Worm (Caenorhabditis elegans) whole organism, L1 larva: ENCODE results near the gene bmk-1.

ENCODE experiments used
- C16A3.4 ChIP-seq: fragments of 150-350 bp; optimal IDR thresholded peaks from 2 replicates; lab custom pipeline; 2014; ENCODE audit warnings: missing biosample characterization, missing genetic modification characterization
- aha-1 ChIP-seq: fragments of 150-350 bp; optimal IDR thresholded peaks from 2 replicates; lab custom pipeline; 2014; ENCODE audit warnings: missing biosample characterization, missing genetic modification characterization
- ama-1 ChIP-seq: fragments of 150-350 bp; optimal IDR thresholded peaks from 2 replicates; lab custom pipeline; 2014
- blmp-1 ChIP-seq: fragments of 150-350 bp; optimal IDR thresholded peaks from 2 replicates; lab custom pipeline; 2014; ENCODE audit warnings: missing biosample characterization, missing genetic modification characterization
- dpl-1 ChIP-seq, 3 experiments: fragments of 150-350 bp in 2 of 3; sonication (generic microtip) in 1 of 3; optimal IDR thresholded peaks; 2 replicates each; lab custom pipeline; 2014 to 2017; ENCODE audit warnings: missing biosample characterization in 3 of 3, missing genetic modification characterization in 3 of 3, missing genetic modification reagents in 3 of 3
- efl-1 ChIP-seq, 4 experiments: fragments of 150-350 bp; optimal IDR thresholded peaks in 3 of 4; peaks in 1 of 4; 1 replicate in 1 of 4; 2 replicates in 3 of 4; lab custom pipeline; 2014; ENCODE audit warnings: missing biosample characterization in 2 of 4, missing genetic modification characterization in 2 of 4, missing genetic modification reagents in 2 of 4
- efl-3 ChIP-seq: fragments of 200-800 bp; sonication (Bioruptor generic); optimal IDR thresholded peaks from 2 replicates; lab custom pipeline; 2018; ENCODE audit warnings: mild to moderate bottlenecking, missing genetic modification characterization, missing compliant biosample characterization
- egl-13 ChIP-seq: sonication (generic microtip); optimal IDR thresholded peaks from 2 replicates; lab custom pipeline; 2016; ENCODE audit warnings: missing genotype, missing genetic modification reagents, missing genetic modification characterization, missing compliant biosample characterization
- egl-27 ChIP-seq, 2 experiments: fragments of 150-350 bp in 1 of 2; sonication (generic microtip); optimal IDR thresholded peaks; 3 replicates each; lab custom pipeline; 2017 to 2018; ENCODE audit warnings: missing biosample characterization in 2 of 2, missing genetic modification characterization in 2 of 2, missing genetic modification reagents in 2 of 2
- elt-2 ChIP-seq: sonication (generic microtip); optimal IDR thresholded peaks from 2 replicates; lab custom pipeline; 2016; ENCODE audit warnings: missing genetic modification characterization, mild to moderate bottlenecking, inconsistent platforms, missing compliant biosample characterization, missing genetic modification reagents
- elt-3 ChIP-seq, 6 experiments: fragments of 150-350 bp in 1 of 6; sonication (generic microtip); optimal IDR thresholded peaks; 2 replicates each; lab custom pipeline; 2017 to 2018; ENCODE audit warnings: missing biosample characterization in 6 of 6, missing genetic modification characterization in 6 of 6, inconsistent platforms in 1 of 6
- fkh-10 ChIP-seq: sonication (generic microtip); optimal IDR thresholded peaks from 2 replicates; lab custom pipeline; 2017; ENCODE audit warnings: missing biosample characterization, missing genetic modification reagents, missing genetic modification characterization
- hlh-17 ChIP-seq: fragments of 200-800 bp; sonication (Bioruptor generic); optimal IDR thresholded peaks from 2 replicates; lab custom pipeline; 2018; ENCODE audit warnings: missing genetic modification characterization, mild to moderate bottlenecking, missing compliant biosample characterization, moderate library complexity, borderline replicate concordance
- hlh-4 ChIP-seq: sonication (generic microtip); optimal IDR thresholded peaks from 2 replicates; lab custom pipeline; 2016; ENCODE audit warnings: mild to moderate bottlenecking, missing genetic modification characterization, missing compliant biosample characterization
- lin-35 ChIP-seq, 2 experiments: fragments of 150-350 bp; optimal IDR thresholded peaks; 2 replicates each; lab custom pipeline; 2014; ENCODE audit warnings: missing biosample characterization in 2 of 2, missing genetic modification characterization in 2 of 2, missing genetic modification reagents in 2 of 2
- lir-3 ChIP-seq: sonication (generic microtip); optimal IDR thresholded peaks from 2 replicates; lab custom pipeline; 2016; ENCODE audit warnings: mild to moderate bottlenecking, missing genetic modification characterization, moderate library complexity, missing compliant biosample characterization; ENCODE audit not compliant: poor library complexity
- lsy-2 ChIP-seq, 2 experiments: fragments of 150-350 bp; optimal IDR thresholded peaks; 2 replicates each; lab custom pipeline; 2014; ENCODE audit warnings: missing biosample characterization in 2 of 2, missing genetic modification characterization in 2 of 2
- mdl-1 ChIP-seq, 2 experiments: fragments of 150-350 bp; optimal IDR thresholded peaks; 2 replicates each; lab custom pipeline; 2014 to 2017; ENCODE audit warnings: missing biosample characterization in 2 of 2, missing genetic modification characterization in 2 of 2, inconsistent platforms in 1 of 2
- mef-2 ChIP-seq: fragments of 150-350 bp; optimal IDR thresholded peaks from 2 replicates; lab custom pipeline; 2014; ENCODE audit warnings: missing biosample characterization, missing genetic modification characterization
- nhr-12 ChIP-seq: sonication (generic microtip); optimal IDR thresholded peaks from 2 replicates; lab custom pipeline; 2017; ENCODE audit warnings: missing biosample characterization, missing genetic modification characterization
- nhr-28 ChIP-seq: fragments of 150-350 bp; optimal IDR thresholded peaks from 2 replicates; lab custom pipeline; 2014; ENCODE audit warnings: missing biosample characterization, missing genetic modification characterization
- nhr-47 ChIP-seq: sonication (generic microtip); optimal IDR thresholded peaks from 2 replicates; lab custom pipeline; 2016; ENCODE audit warnings: mild to moderate bottlenecking, missing genetic modification characterization, moderate library complexity, missing compliant biosample characterization
- nhr-71 ChIP-seq: sonication (generic microtip); optimal IDR thresholded peaks from 2 replicates; lab custom pipeline; 2016; ENCODE audit warnings: mild to moderate bottlenecking, missing genetic modification characterization, moderate library complexity, missing compliant biosample characterization
- nhr-85 ChIP-seq: sonication (generic microtip); peaks from one replicate; lab custom pipeline; 2016; ENCODE audit warnings: missing genetic modification characterization, inconsistent platforms, missing compliant biosample characterization
- nhr-90 ChIP-seq: sonication (generic microtip); optimal IDR thresholded peaks from 2 replicates; lab custom pipeline; 2016; ENCODE audit warnings: mild to moderate bottlenecking, missing genetic modification characterization, missing compliant biosample characterization; ENCODE audit not compliant: poor library complexity
- pax-3 ChIP-seq: fragments of 200-800 bp; sonication (Bioruptor generic); optimal IDR thresholded peaks from 2 replicates; lab custom pipeline; 2018; ENCODE audit warnings: mild to moderate bottlenecking, missing genetic modification characterization, moderate library complexity, missing compliant biosample characterization
- pqm-1 ChIP-seq: sonication (generic microtip); optimal IDR thresholded peaks from 3 replicates; lab custom pipeline; 2017; ENCODE audit warnings: missing biosample characterization, missing genetic modification characterization
- skn-1 ChIP-seq: fragments of 150-350 bp; optimal IDR thresholded peaks from 2 replicates; lab custom pipeline; 2014; ENCODE audit warnings: missing biosample characterization, missing genetic modification characterization
- snpc-4 ChIP-seq: fragments of 150-350 bp; optimal IDR thresholded peaks from 2 replicates; lab custom pipeline; 2014; ENCODE audit warnings: missing biosample characterization, missing genetic modification characterization
- snu-23 ChIP-seq: sonication (generic microtip); optimal IDR thresholded peaks from 2 replicates; lab custom pipeline; 2016; ENCODE audit warnings: missing genetic modification characterization, missing compliant biosample characterization
- sox-4 ChIP-seq: sonication (generic microtip); optimal IDR thresholded peaks from 2 replicates; lab custom pipeline; 2016; ENCODE audit warnings: missing genetic modification characterization, missing compliant biosample characterization
- swsn-7 ChIP-seq: sonication (generic microtip); optimal IDR thresholded peaks from 2 replicates; lab custom pipeline; 2016; ENCODE audit warnings: missing genetic modification characterization, missing compliant biosample characterization
- unc-86 ChIP-seq: sonication (generic microtip); optimal IDR thresholded peaks from 2 replicates; lab custom pipeline; 2016; ENCODE audit warnings: missing genetic modification characterization, missing compliant biosample characterization
- unc-98 ChIP-seq: fragments of 200-800 bp; sonication (Bioruptor generic); IDR thresholded peaks from 2 replicates; pipeline ENCODE4 v1.3.6; 2022; ENCODE audit warnings: missing genetic modification characterization, missing compliant biosample characterization

Gene bmk-1

DNA sequence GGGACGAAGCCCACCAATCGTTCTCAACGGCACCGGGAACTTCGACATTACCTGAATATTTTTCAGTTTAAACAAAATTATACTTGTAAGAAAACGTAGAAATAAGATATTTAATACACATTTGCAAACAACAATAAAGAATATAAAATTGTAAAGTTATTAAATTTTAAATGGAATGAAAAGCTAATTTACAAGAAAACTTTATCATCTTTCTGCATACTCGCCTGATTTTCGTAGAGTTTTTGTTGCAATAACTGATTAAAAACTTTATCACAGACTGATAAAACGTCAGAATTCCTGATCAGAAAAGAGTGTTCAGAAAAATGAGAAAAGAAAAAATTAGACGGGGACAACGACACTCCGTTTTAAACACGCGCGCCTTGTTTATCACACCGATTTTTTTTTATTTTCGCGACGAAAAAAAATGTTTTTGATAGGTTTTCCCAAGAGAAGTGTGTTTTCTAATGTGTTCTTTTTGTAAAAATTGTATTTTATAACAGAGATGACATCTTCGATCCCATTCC lies 9.5 kb downstream of the bmk-1 start, which contains the start of the genes dlat-1 and fntb-1:
Gene dlat-1 (minus strand): TSS at position 51 of the 524 bp plus-strand sequence.
Gene fntb-1 (plus strand): TSS at position 412 of the 524 bp plus-strand sequence.
- TF ChIP-seq nhr-90 (tag; lab: Kevin White, UChicago): no peak
- no peak for TF ChIP-seq egl-13 (tag; lab: Kevin White, UChicago)
- TF ChIP-seq blmp-1 (tag; lab: Kevin White, UChicago): no peak
- peak; percentile 18 for TF ChIP-seq snu-23 (GFP tag; lab: Kevin White, UChicago)
- peak; percentile 12 to 25 for TF ChIP-seq efl-1 (optimal IDR thresholded peaks at IDR 0.05; lab: Kevin White, UChicago)
- TF ChIP-seq efl-1 (GFP tag; optimal IDR thresholded peaks at IDR 0.05 in 1 of 2; lab: Kevin White, UChicago): peak; percentile 20 to 90
- TF ChIP-seq unc-86 (tag; lab: Kevin White, UChicago): no peak
- TF ChIP-seq swsn-7: no peak
- TF ChIP-seq lin-35 (GFP tag; optimal IDR thresholded peaks at IDR 0.05; lab: Kevin White, UChicago): peak in 1 of 2 experiments; percentile 29
- TF ChIP-seq lsy-2 (tag; optimal IDR thresholded peaks at IDR 0.05; lab: Kevin White, UChicago): peak in 1 of 2 experiments; percentile 27
- no peak for TF ChIP-seq efl-3 (GFP tag; lab: Kevin White, UChicago)
- no peak for TF ChIP-seq C16A3.4
- no peak for TF ChIP-seq sox-4 (tag; lab: Kevin White, UChicago)
- TF ChIP-seq mef-2 (tag; lab: Kevin White, UChicago): no peak
- peak in 1 of 6 experiments; percentile 9 for TF ChIP-seq elt-3 (tag; optimal IDR thresholded peaks at IDR 0.05; lab: Kevin White, UChicago)
- peak; percentile 70 for TF ChIP-seq elt-2
- TF ChIP-seq nhr-71 (tag; lab: Kevin White, UChicago): peak; percentile 29
- no peak for TF ChIP-seq nhr-12 (tag; lab: Kevin White, UChicago)
- peak; percentile 13 for TF ChIP-seq pqm-1 (tag; lab: Kevin White, UChicago)
- no peak for TF ChIP-seq unc-98 (GFP tag; lab: Robert Waterston, UW)
- TF ChIP-seq ama-1 (lab: Kevin White, UChicago): peak; percentile 31
- TF ChIP-seq pax-3 (tag; lab: Kevin White, UChicago): no peak
- TF ChIP-seq egl-27 (tag; optimal IDR thresholded peaks at IDR 0.05; lab: Kevin White, UChicago): no peak
- TF ChIP-seq dpl-1 (GFP tag; optimal IDR thresholded peaks at IDR 0.05; lab: Kevin White, UChicago): peak in 2 of 3 experiments; percentile 4 to 32
- no peak for TF ChIP-seq snpc-4 (tag; lab: Kevin White, UChicago)

ce11 chrV:14446453-14446852 lies 10.3 kb downstream of the bmk-1 start:
- no peak for TF ChIP-seq nhr-28 (tag; lab: Kevin White, UChicago)
- TF ChIP-seq hlh-17 (GFP tag; lab: Kevin White, UChicago): no peak
- no peak for TF ChIP-seq skn-1 (tag; lab: Kevin White, UChicago)

- TF ChIP-seq nhr-12 (tag; lab: Kevin White, UChicago) (no peak), aha-1 (tag; lab: Kevin White, UChicago) (no peak), efl-1 (optimal IDR thresholded peaks at IDR 0.05; lab: Kevin White, UChicago) (no peak), efl-1 (GFP tag; optimal IDR thresholded peaks at IDR 0.05 in 1 of 2; lab: Kevin White, UChicago) (peak in 1 of 2 experiments; percentile 36), nhr-47 (no peak), hlh-4 (tag; lab: Kevin White, UChicago) (no peak)
These were observed 15.9 kb downstream of the bmk-1 start, which contains the start of gene F23B12.4 for ce11 chrV:14440841-14441240. Gene F23B12.4 (plus strand): TSS chrV:14441141.

- TF ChIP-seq lir-3: no peak
- TF ChIP-seq fkh-10 (GFP tag; lab: Kevin White, UChicago): no peak
- TF ChIP-seq mdl-1 (tag; optimal IDR thresholded peaks at IDR 0.05; lab: Kevin White, UChicago): no peak
- TF ChIP-seq elt-3 (tag; optimal IDR thresholded peaks at IDR 0.05; lab: Kevin White, UChicago): peak in 1 of 6 experiments; percentile 8
- no peak for TF ChIP-seq hlh-17 (GFP tag; lab: Kevin White, UChicago)
- no peak for TF ChIP-seq nhr-85
These were observed 17.5 kb downstream of the bmk-1 start for ce11 chrV:14439236-14439635.
